Worm (Caenorhabditis elegans): ENCODE results near the gene asp-8.
"Not testable (repeated sequence)": the region's sequence is repeated elsewhere in the genome, so short reads cannot be mapped to it uniquely, and the experiment has no call there.

The asp-8 gene

DNA sequence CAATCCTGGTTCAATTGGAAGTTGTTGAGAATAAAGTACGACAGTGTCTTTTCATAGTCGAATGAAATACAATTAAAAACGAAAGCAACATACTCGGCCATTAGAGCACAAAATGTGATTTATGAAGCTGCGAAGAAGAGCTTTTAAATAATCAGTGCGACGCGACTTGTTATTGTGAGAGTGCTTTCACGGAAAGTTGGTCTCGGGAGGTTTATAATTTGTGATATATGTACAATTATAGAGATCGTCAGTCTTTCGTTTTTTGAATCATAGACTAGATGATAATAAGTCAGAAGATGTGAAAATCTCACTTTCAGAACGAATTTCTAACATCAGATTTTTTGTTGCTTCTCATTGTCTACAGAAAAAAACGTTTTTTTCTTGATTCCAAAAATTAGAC lies 37.7 kb downstream of the asp-8 start, which contains the start of gene srt-15:
srt-15 (minus strand) TSS at position 101 of the 400 bp plus-strand sequence.
- TF ChIP-seq pros-1 (tag; optimal IDR thresholded peaks at IDR 0.05) (no peak), syd-9 (tag; optimal IDR thresholded peaks at IDR 0.05) (no peak), ztf-16 (tag; optimal IDR thresholded peaks at IDR 0.05) (no peak), C38D4.7 (GFP tag; optimal IDR thresholded peaks at IDR 0.05) (no peak), fkh-6 (tag; optimal IDR thresholded peaks at IDR 0.05) (no peak), ceh-31 (tag; optimal IDR thresholded peaks at IDR 0.05) (no peak), ceh-2 (tag; optimal IDR thresholded peaks at IDR 0.05) (no peak)

DNA sequence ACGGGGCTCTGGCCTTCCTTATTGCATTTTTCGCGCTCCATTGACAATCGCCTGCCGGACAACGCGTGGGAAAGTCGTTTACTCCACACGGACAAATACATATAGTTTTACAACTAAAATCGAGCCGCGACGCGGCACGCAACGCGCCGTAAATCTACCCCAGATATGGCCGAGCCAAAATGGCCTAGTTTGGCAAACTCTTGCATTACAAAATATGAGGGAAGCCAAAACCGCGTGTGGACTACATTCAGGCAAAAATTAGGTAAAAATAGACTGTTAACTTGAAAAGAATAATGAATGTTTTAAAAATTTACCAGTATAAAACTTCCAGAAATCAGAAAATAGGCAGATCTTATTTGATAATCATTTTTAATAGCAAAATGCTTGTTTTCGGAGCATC lies 40.1 kb downstream of the asp-8 start, which contains the start of gene srt-16:
srt-16 (minus strand) TSS at position 101 of the 400 bp plus-strand sequence.
- TF ChIP-seq ceh-30, odd-2, ceh-22 (tag; optimal IDR thresholded peaks at IDR 0.05): not testable (repeated sequence)

DNA sequence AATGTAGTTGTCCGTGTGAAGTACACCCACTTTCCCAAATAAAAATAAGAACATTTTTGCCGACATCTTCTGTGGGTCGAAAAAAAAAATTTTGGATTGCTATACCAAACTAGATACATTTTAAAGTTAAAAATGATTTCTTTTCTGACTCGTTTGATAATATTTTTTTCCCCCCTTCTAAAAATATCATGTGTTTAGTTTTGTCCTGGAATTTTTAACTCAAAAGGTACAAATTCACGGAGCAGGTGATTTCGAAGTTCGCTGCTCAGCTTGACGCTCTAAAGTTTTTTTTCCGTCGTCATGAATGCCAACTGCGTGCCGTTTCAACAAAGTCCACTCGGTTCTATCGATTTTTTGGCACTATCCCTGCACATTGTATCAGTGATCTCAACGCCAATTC lies 41.6 kb downstream of the asp-8 start, which contains the start of gene srh-185:
srh-185 (plus strand) TSS at position 301 of the 400 bp plus-strand sequence.
- no peak for TF ChIP-seq ztf-16 (tag; optimal IDR thresholded peaks at IDR 0.05)
- no peak for TF ChIP-seq ceh-22 (tag; optimal IDR thresholded peaks at IDR 0.05)
- TF ChIP-seq pag-3 (tag; optimal IDR thresholded peaks at IDR 0.05; ENCODE audit: borderline replicate concordance), result no peak
- TF ChIP-seq ceh-30 (tag; optimal IDR thresholded peaks at IDR 0.05), result no peak
- no peak for TF ChIP-seq K09A11.1 (tag; optimal IDR thresholded peaks at IDR 0.05; ENCODE audit: insufficient read depth)
- TF ChIP-seq eyg-1 (tag; optimal IDR thresholded peaks at IDR 0.05), result no peak
- no peak for TF ChIP-seq rnt-1 (tag; optimal IDR thresholded peaks at IDR 0.05)
- no peak for TF ChIP-seq ceh-18 (tag; optimal IDR thresholded peaks at IDR 0.05)
- TF ChIP-seq ceh-24 (tag; optimal IDR thresholded peaks at IDR 0.05), result no peak
- no peak for TF ChIP-seq zip-5 (tag; optimal IDR thresholded peaks at IDR 0.05)
- TF ChIP-seq ceh-45 (GFP tag; IDR thresholded peaks at IDR 0.05), result no peak
- no peak for TF ChIP-seq ceh-19 (GFP tag; optimal IDR thresholded peaks at IDR 0.05)
- TF ChIP-seq lim-6 (tag; optimal IDR thresholded peaks at IDR 0.05), result no peak
- TF ChIP-seq fkh-10 (GFP tag; optimal IDR thresholded peaks at IDR 0.05), result no peak
- no peak for TF ChIP-seq syd-9 (tag; optimal IDR thresholded peaks at IDR 0.05)
- no peak for TF ChIP-seq ceh-14 (tag; optimal IDR thresholded peaks at IDR 0.05)
- TF ChIP-seq odd-2 (tag; optimal IDR thresholded peaks at IDR 0.05), result no peak
- no peak for TF ChIP-seq che-1 (tag; optimal IDR thresholded peaks at IDR 0.05)

DNA sequence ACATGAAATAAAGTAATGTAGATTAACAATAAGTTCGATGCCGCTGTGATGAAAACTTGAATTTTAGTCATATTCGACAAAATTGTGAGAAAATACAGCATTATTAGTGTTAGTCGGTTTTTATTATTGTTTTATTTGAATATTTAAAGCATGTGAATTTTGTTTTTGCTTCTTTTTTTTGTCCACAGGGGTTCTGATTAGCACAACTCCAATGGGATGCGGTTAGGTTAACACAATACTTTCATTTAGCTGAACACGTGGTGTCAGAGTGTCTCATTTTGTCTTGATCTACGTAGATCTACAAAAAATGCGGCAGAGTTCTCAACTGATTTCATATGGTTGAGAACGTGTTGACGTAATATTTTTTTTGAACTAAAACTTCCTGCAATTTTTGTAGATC lies 44.8 kb downstream of the asp-8 start, which contains the start of gene str-40:
str-40 (minus strand) TSS at position 101 of the 400 bp plus-strand sequence.
- TF ChIP-seq hlh-30 (tag; optimal IDR thresholded peaks at IDR 0.05; ENCODE audit: insufficient read depth) (no peak), ceh-48 (tag; optimal IDR thresholded peaks at IDR 0.05) (no peak), sdc-2 (tag; optimal IDR thresholded peaks at IDR 0.05) (no peak), pha-2 (tag; optimal IDR thresholded peaks at IDR 0.05) (no peak), ceh-30 (tag; optimal IDR thresholded peaks at IDR 0.05) (no peak), sox-2 (GFP tag; IDR thresholded peaks at IDR 0.05) (no peak), madf-2 (tag; optimal IDR thresholded peaks at IDR 0.05) (no peak), hlh-8 (tag; optimal IDR thresholded peaks at IDR 0.05) (no peak), odd-2 (tag; optimal IDR thresholded peaks at IDR 0.05) (no peak), npax-4 (tag; optimal IDR thresholded peaks at IDR 0.05) (no peak), pag-3 (tag; optimal IDR thresholded peaks at IDR 0.05; ENCODE audit: borderline replicate concordance) (no peak), K09A11.1 (tag; optimal IDR thresholded peaks at IDR 0.05; ENCODE audit: insufficient read depth) (no peak), F13H6.1 (tag; optimal IDR thresholded peaks at IDR 0.05) (no peak), unc-86 (tag; optimal IDR thresholded peaks at IDR 0.05) (no peak), ceh-31 (tag; optimal IDR thresholded peaks at IDR 0.05) (no peak), fkh-6 (tag; optimal IDR thresholded peaks at IDR 0.05) (no peak), ceh-9 (tag; optimal IDR thresholded peaks at IDR 0.05) (no peak), eyg-1 (tag; optimal IDR thresholded peaks at IDR 0.05) (no peak), ceh-2 (tag; optimal IDR thresholded peaks at IDR 0.05) (no peak)

DNA sequence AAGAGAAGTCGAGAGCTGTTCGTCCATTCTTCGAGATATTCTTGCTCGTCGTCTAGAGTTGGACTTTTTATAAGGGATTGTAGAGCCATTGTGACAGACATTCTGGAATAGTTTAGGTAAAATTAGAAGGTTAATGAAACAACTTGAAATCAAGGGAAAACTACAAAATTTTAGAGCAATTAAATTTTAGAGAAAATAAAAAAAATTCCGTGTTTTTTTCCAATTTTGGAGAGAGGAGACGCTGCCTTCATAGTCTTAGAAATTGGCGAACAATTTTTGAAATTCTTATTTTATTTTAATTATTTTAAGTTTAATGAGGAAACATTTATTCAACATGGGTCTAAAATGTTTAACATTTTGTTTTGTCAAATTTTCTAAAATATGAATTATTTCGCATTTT lies 47.2 kb downstream of the asp-8 start, which contains the start of gene C50H11.13:
C50H11.13 (minus strand) TSS at position 101 of the 400 bp plus-strand sequence.
- no peak for TF ChIP-seq ref-2 (tag; optimal IDR thresholded peaks at IDR 0.05)
- TF ChIP-seq pat-9 (tag; optimal IDR thresholded peaks at IDR 0.05), result no peak
- TF ChIP-seq ceh-48 (tag; optimal IDR thresholded peaks at IDR 0.05), result no peak
- TF ChIP-seq rnt-1 (tag; optimal IDR thresholded peaks at IDR 0.05), result no peak

Measured in whole organism, late embryonic.